Fruit fly (Drosophila melanogaster): ENCODE data around the gene Osi17.
A peak's percentile ranks its signal among the peaks of the same experiment; 100 is the strongest.

Osi17 gene

DNA sequence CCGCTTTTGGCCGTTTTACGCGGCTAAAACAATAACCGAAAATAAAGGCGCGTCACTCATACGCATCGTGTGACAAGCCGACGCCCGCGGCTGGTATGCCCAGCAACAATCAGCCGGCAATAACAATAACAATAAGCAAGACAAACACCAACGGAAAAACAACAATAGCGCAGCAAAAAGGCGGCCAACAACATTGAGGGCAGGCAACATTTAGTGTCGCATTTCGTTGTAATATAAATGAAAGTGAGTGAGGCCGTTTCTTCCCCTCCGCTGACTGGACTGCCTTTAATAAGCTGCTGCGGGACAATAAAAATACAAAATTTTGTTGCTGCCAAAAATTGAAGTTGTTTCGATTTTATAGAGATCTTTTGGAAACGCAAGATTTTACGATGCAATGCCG lies 14.4 kb upstream of the Osi17 start:
- TF ChIP-seq Eip78C (GFP tag) (no peak), acj6 (GFP tag; optimal IDR thresholded peaks at IDR 0.05) (no peak), CG6276 (GFP tag; optimal IDR thresholded peaks at IDR 0.05) (no peak), Met (GFP tag; optimal IDR thresholded peaks at IDR 0.05) (no peak), Sox102F (GFP tag; optimal IDR thresholded peaks at IDR 0.05) (no peak), Lpt (GFP tag; optimal IDR thresholded peaks at IDR 0.05) (no peak), CG10669 (GFP tag; optimal IDR thresholded peaks at IDR 0.05) (no peak), Hr38 (GFP tag; optimal IDR thresholded peaks at IDR 0.05) (no peak), CG9139 (GFP tag; optimal IDR thresholded peaks at IDR 0.05) (no peak), pdm3 (GFP tag; optimal IDR thresholded peaks at IDR 0.05) (no peak), Blimp-1 (GFP tag; optimal IDR thresholded peaks at IDR 0.05) (no peak), CG7368 (GFP tag; optimal IDR thresholded peaks at IDR 0.05) (no peak), CG8319 (GFP tag; optimal IDR thresholded peaks at IDR 0.05) (no peak), Sox15 (GFP tag; optimal IDR thresholded peaks at IDR 0.05) (no peak), vri (GFP tag; optimal IDR thresholded peaks at IDR 0.05) (no peak), CG8119 (GFP tag; IDR thresholded peaks at IDR 0.05) (no peak)

DNA sequence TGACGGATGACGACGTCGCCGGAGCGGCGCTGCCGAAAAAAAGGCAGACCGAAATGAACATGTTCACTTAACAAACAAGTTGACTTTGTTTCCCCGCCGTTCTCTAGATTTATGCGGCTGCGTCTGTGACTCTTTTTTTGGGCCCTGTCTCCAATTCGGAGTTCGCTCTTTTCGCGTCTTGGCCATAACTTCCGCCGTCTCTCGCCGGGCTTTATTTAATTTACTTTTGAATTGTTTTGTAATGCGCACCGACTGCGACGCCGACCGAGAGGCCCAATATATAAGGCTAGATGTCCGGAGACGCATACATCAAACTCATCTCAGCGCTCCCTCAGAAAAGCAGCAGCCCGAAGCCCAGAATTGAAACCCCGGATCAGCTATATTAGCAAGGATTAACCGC lies 12.7 kb upstream of the Osi17 start, which contains the start of gene Osi14:
TSS of gene Osi14 (plus strand) at position 301 of the 400 bp plus-strand sequence.
- TF ChIP-seq fd85E (GFP tag; optimal IDR thresholded peaks at IDR 0.05) (no peak), Smox (GFP tag; optimal IDR thresholded peaks at IDR 0.05) (no peak), Hr39 (GFP tag; optimal IDR thresholded peaks at IDR 0.05) (no peak), Hr4 (GFP tag; optimal IDR thresholded peaks at IDR 0.05) (no peak), dsx (GFP tag; optimal IDR thresholded peaks at IDR 0.05; ENCODE audit: poor library complexity, severe bottlenecking) (no peak), CG8119 (GFP tag; IDR thresholded peaks at IDR 0.05) (no peak), CG16779 (tag; optimal IDR thresholded peaks at IDR 0.05) (no peak), cyc (GFP tag; optimal IDR thresholded peaks at IDR 0.05) (no peak), CG32006 (GFP tag; optimal IDR thresholded peaks at IDR 0.05) (no peak), Ets21C (GFP tag; optimal IDR thresholded peaks at IDR 0.05) (no peak), eg (GFP tag; IDR thresholded peaks at IDR 0.05) (no peak), CG7368 (GFP tag; optimal IDR thresholded peaks at IDR 0.05) (no peak), CG6854 (GFP tag; optimal IDR thresholded peaks at IDR 0.05) (no peak), CG3032 (tag; optimal IDR thresholded peaks at IDR 0.05) (no peak)

DNA sequence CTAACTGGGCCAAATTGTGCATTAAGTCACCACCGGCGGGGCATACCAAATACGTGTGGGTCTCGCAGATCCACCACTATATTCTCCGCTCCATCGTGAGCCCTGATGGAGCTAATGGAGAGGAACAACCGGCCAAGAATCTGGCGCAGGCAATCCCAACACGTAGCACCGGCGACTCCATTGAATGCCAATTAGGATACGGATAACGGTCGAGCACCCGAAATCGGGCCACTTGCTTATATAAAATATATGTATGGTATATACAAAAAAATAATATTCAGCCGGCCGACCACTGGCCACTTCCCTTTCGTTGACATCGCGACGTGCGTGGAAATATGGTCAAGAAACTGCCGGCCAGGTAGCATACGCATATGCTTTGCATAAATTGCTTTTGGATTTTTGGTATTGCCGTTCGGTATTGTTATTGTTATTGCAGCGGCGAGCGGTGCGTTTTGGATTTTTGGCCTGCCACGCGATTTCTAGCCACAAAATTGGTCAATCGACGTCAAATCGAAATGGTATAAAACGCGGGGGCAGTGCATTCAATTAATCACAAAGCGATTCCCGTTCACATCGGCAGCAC lies 10.2 kb upstream of the Osi17 start, which contains the start of gene Osi15:
TSS of gene Osi15 (plus strand) at position 548 of the 583 bp plus-strand sequence.
- TF ChIP-seq svp (GFP tag) (peak; percentile 41), net (GFP tag; optimal IDR thresholded peaks at IDR 0.05) (no peak)

DNA sequence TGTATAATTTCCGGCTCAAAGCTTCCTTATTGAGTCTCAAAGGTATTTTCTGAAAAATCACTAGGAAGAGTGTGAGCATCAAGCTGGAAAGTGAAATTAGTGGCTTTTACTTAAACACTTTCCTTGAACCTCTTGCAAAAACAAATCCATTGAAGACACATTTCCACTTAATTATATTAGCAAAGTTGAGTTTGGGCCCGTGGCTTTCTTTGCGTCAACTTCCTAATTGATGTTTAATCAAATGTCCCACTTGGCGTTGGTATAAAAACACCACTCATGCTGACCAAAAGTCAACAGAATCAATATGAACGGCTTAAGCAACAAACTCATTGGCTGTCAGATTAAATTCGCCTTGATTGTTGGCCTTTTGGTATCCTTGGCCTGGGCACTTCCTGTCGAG lies 7.8 kb upstream of the Osi17 start, which contains the start of gene CG46396:
TSS of gene CG46396 (plus strand) at position 301 of the 400 bp plus-strand sequence.
- no peak for TF ChIP-seq Ets21C (GFP tag; optimal IDR thresholded peaks at IDR 0.05)
- no peak for TF ChIP-seq net (GFP tag; optimal IDR thresholded peaks at IDR 0.05)
- no peak for TF ChIP-seq CG8119 (GFP tag; IDR thresholded peaks at IDR 0.05)
- TF ChIP-seq ss (GFP tag; optimal IDR thresholded peaks at IDR 0.05) = no peak
- no peak for TF ChIP-seq topi (GFP tag; optimal IDR thresholded peaks at IDR 0.05)
- no peak for TF ChIP-seq CG11294 (GFP tag; IDR thresholded peaks at IDR 0.05)
- no peak for TF ChIP-seq pdm3 (GFP tag; optimal IDR thresholded peaks at IDR 0.05)
- no peak for TF ChIP-seq esn (GFP tag; optimal IDR thresholded peaks at IDR 0.05)
- no peak for TF ChIP-seq CG6792 (GFP tag; optimal IDR thresholded peaks at IDR 0.05)
- TF ChIP-seq dac (GFP tag; optimal IDR thresholded peaks at IDR 0.05) = no peak
- no peak for TF ChIP-seq CG10631 (GFP tag; optimal IDR thresholded peaks at IDR 0.05)
- no peak for TF ChIP-seq CG1621 (tag; optimal IDR thresholded peaks at IDR 0.05)

All from whole organism, prepupa.